Worm (Caenorhabditis elegans) whole organism, L2 larva: ENCODE results near the gene srz-16.

Experiments
- C34F6.9 ChIP-seq: fragments of 150-350 bp; optimal IDR thresholded peaks from 2 replicates; lab custom pipeline; 2014; ENCODE audit warnings: missing biosample characterization, missing genetic modification characterization
- F13H6.1 ChIP-seq: sonication (generic microtip); optimal IDR thresholded peaks from 2 replicates; lab custom pipeline; 2016; ENCODE audit warnings: missing genetic modification characterization, missing compliant biosample characterization
- R02D3.7 ChIP-seq: fragments of 150-350 bp; optimal IDR thresholded peaks from 2 replicates; lab custom pipeline; 2014; ENCODE audit warnings: missing biosample characterization, missing genetic modification characterization
- Y55F3AM.14 ChIP-seq: fragments of 200-800 bp; sonication (Bioruptor generic); optimal IDR thresholded peaks from 2 replicates; lab custom pipeline; 2018; ENCODE audit warnings: mild to moderate bottlenecking, missing genetic modification characterization, missing compliant biosample characterization
- ZK546.5 ChIP-seq: sonication (generic microtip); optimal IDR thresholded peaks from 2 replicates; lab custom pipeline; 2017; ENCODE audit warnings: missing biosample characterization, missing genetic modification characterization
- alr-1 ChIP-seq: fragments of 150-350 bp; optimal IDR thresholded peaks from 2 replicates; lab custom pipeline; 2014; ENCODE audit warnings: missing biosample characterization, missing genetic modification characterization
- aly-2 ChIP-seq: fragments of 150-350 bp; optimal IDR thresholded peaks from 2 replicates; lab custom pipeline; 2014; ENCODE audit warnings: missing biosample characterization, missing genetic modification characterization
- ama-1 ChIP-seq: fragments of 150-350 bp; optimal IDR thresholded peaks from 2 replicates; lab custom pipeline; 2018; ENCODE audit warnings: inconsistent platforms
- blmp-1 ChIP-seq: sonication (generic microtip); optimal IDR thresholded peaks from 2 replicates; lab custom pipeline; 2017; ENCODE audit warnings: missing genetic modification characterization, mild to moderate bottlenecking, missing compliant biosample characterization, antibody characterized with exemption, moderate library complexity; ENCODE audit not compliant: insufficient read depth
- ceh-16 ChIP-seq: fragments of 150-350 bp; optimal IDR thresholded peaks from 2 replicates; lab custom pipeline; 2014; ENCODE audit warnings: missing biosample characterization, missing genetic modification characterization
- ceh-82 ChIP-seq: fragments of 150-350 bp; optimal IDR thresholded peaks from 2 replicates; lab custom pipeline; 2014; ENCODE audit warnings: missing biosample characterization, missing genetic modification characterization
- crh-2 ChIP-seq: sonication (generic microtip); optimal IDR thresholded peaks from 2 replicates; lab custom pipeline; 2017; ENCODE audit warnings: missing biosample characterization, missing genetic modification characterization
- egl-27 ChIP-seq: sonication (generic microtip); optimal IDR thresholded peaks from 3 replicates; lab custom pipeline; 2017; ENCODE audit warnings: missing biosample characterization, missing genetic modification reagents, missing genetic modification characterization
- elt-3 ChIP-seq: sonication (generic microtip); optimal IDR thresholded peaks from 2 replicates; lab custom pipeline; 2017; ENCODE audit warnings: missing biosample characterization, missing genetic modification characterization
- fos-1 ChIP-seq: fragments of 150-350 bp; optimal IDR thresholded peaks from 2 replicates; lab custom pipeline; 2014; ENCODE audit warnings: missing biosample characterization, missing genetic modification characterization
- gmeb-1 ChIP-seq: fragments of 150-350 bp; optimal IDR thresholded peaks from 2 replicates; lab custom pipeline; 2014; ENCODE audit warnings: missing biosample characterization, missing genetic modification characterization
- lin-13 ChIP-seq: fragments of 150-350 bp; optimal IDR thresholded peaks from 2 replicates; lab custom pipeline; 2014; ENCODE audit warnings: missing biosample characterization, missing genetic modification reagents, missing genetic modification characterization
- lin-39 ChIP-seq: fragments of 150-350 bp; optimal IDR thresholded peaks from 2 replicates; lab custom pipeline; 2014; ENCODE audit warnings: missing biosample characterization, missing genetic modification reagents, missing genetic modification characterization
- lsy-2 ChIP-seq, 2 experiments: fragments of 150-350 bp in 1 of 2; sonication (generic microtip) in 1 of 2; optimal IDR thresholded peaks; 2 replicates each; lab custom pipeline; 2014 to 2017; ENCODE audit warnings: missing biosample characterization in 2 of 2, missing genetic modification characterization in 2 of 2
- mab-5 ChIP-seq: fragments of 150-350 bp; optimal IDR thresholded peaks from 2 replicates; lab custom pipeline; 2014; ENCODE audit warnings: missing biosample characterization, missing genetic modification characterization
- mbf-1 ChIP-seq: sonication (generic microtip); optimal IDR thresholded peaks from 2 replicates; lab custom pipeline; 2017; ENCODE audit warnings: missing biosample characterization, missing genetic modification characterization
- mdl-1 ChIP-seq, 2 experiments: fragments of 150-350 bp in 1 of 2; sonication (generic microtip) in 1 of 2; optimal IDR thresholded peaks; 2 replicates each; lab custom pipeline; 2017; ENCODE audit warnings: missing biosample characterization in 2 of 2, missing genetic modification characterization in 2 of 2
- nhr-11 ChIP-seq: fragments of 150-350 bp; optimal IDR thresholded peaks from 2 replicates; lab custom pipeline; 2014; ENCODE audit warnings: missing biosample characterization, missing genetic modification characterization
- nhr-12 ChIP-seq: fragments of 150-350 bp; optimal IDR thresholded peaks from 2 replicates; lab custom pipeline; 2014; ENCODE audit warnings: missing biosample characterization, missing genetic modification characterization
- nhr-21 ChIP-seq: fragments of 150-350 bp; optimal IDR thresholded peaks from 2 replicates; lab custom pipeline; 2014; ENCODE audit warnings: missing biosample characterization, missing genetic modification characterization
- nhr-23 ChIP-seq: fragments of 150-350 bp; optimal IDR thresholded peaks from 2 replicates; lab custom pipeline; 2014; ENCODE audit warnings: missing biosample characterization, missing genetic modification reagents, missing genetic modification characterization
- nhr-237 ChIP-seq: fragments of 150-350 bp; optimal IDR thresholded peaks from 2 replicates; lab custom pipeline; 2014; ENCODE audit warnings: missing biosample characterization, missing genetic modification characterization
- nhr-25 ChIP-seq: fragments of 150-350 bp; sonication (generic microtip); optimal IDR thresholded peaks from 3 replicates; lab custom pipeline; 2014; ENCODE audit warnings: missing biosample characterization, missing genetic modification characterization
- nhr-6 ChIP-seq: fragments of 150-350 bp; optimal IDR thresholded peaks from 2 replicates; lab custom pipeline; 2014; ENCODE audit warnings: missing biosample characterization, missing genetic modification characterization
- nhr-77 ChIP-seq: fragments of 150-350 bp; optimal IDR thresholded peaks from 2 replicates; lab custom pipeline; 2014; ENCODE audit warnings: missing biosample characterization, missing genetic modification characterization
- sem-4 ChIP-seq: fragments of 150-350 bp; optimal IDR thresholded peaks from 2 replicates; lab custom pipeline; 2014; ENCODE audit warnings: missing biosample characterization, missing genetic modification reagents, missing genetic modification characterization
- skn-1 ChIP-seq: sonication (generic microtip); optimal IDR thresholded peaks from 2 replicates; lab custom pipeline; 2017; ENCODE audit warnings: missing biosample characterization, missing genetic modification characterization
- sma-3 ChIP-seq: sonication (generic microtip); optimal IDR thresholded peaks from 2 replicates; lab custom pipeline; 2016; ENCODE audit warnings: missing genetic modification reagents, missing genetic modification characterization, missing compliant biosample characterization
- sma-9 ChIP-seq, 2 experiments: fragments of 150-350 bp in 1 of 2; sonication (generic microtip) in 1 of 2; optimal IDR thresholded peaks; 2 replicates each; lab custom pipeline; 2014 to 2016; ENCODE audit warnings: missing genetic modification characterization in 2 of 2, mild to moderate bottlenecking in 1 of 2, missing biosample characterization in 1 of 2, missing compliant biosample characterization in 1 of 2, missing genetic modification reagents in 1 of 2, moderate library complexity in 1 of 2
- snpc-4 ChIP-seq: fragments of 150-350 bp; optimal IDR thresholded peaks from 2 replicates; lab custom pipeline; 2014; ENCODE audit warnings: missing biosample characterization, missing genetic modification characterization
- unc-39 ChIP-seq: fragments of 150-350 bp; optimal IDR thresholded peaks from 2 replicates; lab custom pipeline; 2014; ENCODE audit warnings: missing biosample characterization, missing genetic modification characterization
- unc-55 ChIP-seq: fragments of 150-350 bp; sonication (generic microtip); optimal IDR thresholded peaks from 3 replicates; lab custom pipeline; 2014; ENCODE audit warnings: missing biosample characterization, missing genetic modification reagents, missing genetic modification characterization
- unc-62 ChIP-seq: fragments of 150-350 bp; optimal IDR thresholded peaks from 2 replicates; lab custom pipeline; 2014; ENCODE audit warnings: missing biosample characterization, missing genetic modification reagents, missing genetic modification characterization
- zag-1 ChIP-seq: fragments of 150-350 bp; optimal IDR thresholded peaks from 2 replicates; lab custom pipeline; 2014; ENCODE audit warnings: missing biosample characterization, missing genetic modification characterization
- ztf-1 ChIP-seq: fragments of 200-800 bp; sonication (Bioruptor generic); conservative IDR thresholded peaks from 2 replicates; pipeline ENCODE4 v1.3.6; 2022; ENCODE audit warnings: missing genetic modification characterization, missing compliant biosample characterization
- ztf-11 ChIP-seq: sonication (generic microtip); optimal IDR thresholded peaks from 2 replicates; lab custom pipeline; 2017; ENCODE audit warnings: missing biosample characterization, missing genetic modification characterization

Gene srz-16

ce11 chrV:20164059-20164892 is 22.2 kb downstream of the srz-16 start, which contains the start of gene F19B2.5 (continued):
- TF ChIP-seq Y55F3AM.14 (GFP tag; lab: Kevin White, UChicago) (no peak), nhr-6 (tag; lab: Kevin White, UChicago) (no peak), sma-3 (GFP tag; lab: Kevin White, UChicago) (peak; percentile 65), R02D3.7 (tag; lab: Kevin White, UChicago) (no peak), ama-1 (peak; percentile 89), blmp-1 (tag; lab: Kevin White, UChicago) (no peak), aly-2 (no peak)

ce11 chrV:20163105-20163449 is 23.4 kb downstream of the srz-16 start:
- TF ChIP-seq crh-2 (tag; lab: Kevin White, UChicago) (no peak), lsy-2 (tag; optimal IDR thresholded peaks at IDR 0.05; lab: Kevin White, UChicago) (no peak), nhr-21 (tag; lab: Kevin White, UChicago) (no peak), snpc-4 (no peak), ama-1 (peak; percentile 58), nhr-6 (tag; lab: Kevin White, UChicago) (no peak), mab-5 (no peak), ztf-11 (tag; lab: Kevin White, UChicago) (no peak)

- TF ChIP-seq ama-1 = peak; percentile 86
- no peak for TF ChIP-seq nhr-237 (tag; lab: Kevin White, UChicago)
- peak; percentile 73 for TF ChIP-seq gmeb-1 (tag; lab: Kevin White, UChicago)
- TF ChIP-seq egl-27 (tag; lab: Kevin White, UChicago) = no peak
- TF ChIP-seq ztf-11 (tag; lab: Kevin White, UChicago) = no peak
- no peak for TF ChIP-seq C34F6.9
- no peak for TF ChIP-seq zag-1 (tag; lab: Kevin White, UChicago)
- TF ChIP-seq fos-1 (tag; lab: Kevin White, UChicago) = peak; percentile 23
- no peak for TF ChIP-seq snpc-4
- TF ChIP-seq unc-39 (tag; lab: Kevin White, UChicago) = no peak
- TF ChIP-seq mbf-1 (tag; lab: Kevin White, UChicago) = no peak
- no peak for TF ChIP-seq lin-39 (tag; lab: Kevin White, UChicago)
- TF ChIP-seq nhr-23 (tag; lab: Kevin White, UChicago) = no peak
- no peak for TF ChIP-seq sma-3 (GFP tag; lab: Kevin White, UChicago)
- peak; percentile 30 for TF ChIP-seq crh-2 (tag; lab: Kevin White, UChicago)
- no peak for TF ChIP-seq elt-3 (tag; lab: Kevin White, UChicago)
- TF ChIP-seq nhr-11 = no peak
- no peak for TF ChIP-seq ceh-82 (tag; lab: Kevin White, UChicago)
- no peak for TF ChIP-seq skn-1 (tag; lab: Kevin White, UChicago)
- TF ChIP-seq ZK546.5 = no peak
- no peak for TF ChIP-seq lsy-2 (tag; optimal IDR thresholded peaks at IDR 0.05; lab: Kevin White, UChicago)
- TF ChIP-seq alr-1 (tag; lab: Kevin White, UChicago) = no peak
- TF ChIP-seq sma-9 (GFP tag; optimal IDR thresholded peaks at IDR 0.05; lab: Kevin White, UChicago) = peak; percentile 17
- no peak for TF ChIP-seq sma-9 (tag; optimal IDR thresholded peaks at IDR 0.05; lab: Kevin White, UChicago)
- no peak for TF ChIP-seq F13H6.1 (tag; lab: Kevin White, UChicago)
- TF ChIP-seq nhr-21 (tag; lab: Kevin White, UChicago) = no peak
- no peak for TF ChIP-seq sem-4
- no peak for TF ChIP-seq nhr-6 (tag; lab: Kevin White, UChicago)
- TF ChIP-seq aly-2 = no peak
- no peak for TF ChIP-seq mdl-1 (tag; optimal IDR thresholded peaks at IDR 0.05; lab: Kevin White, UChicago)
- no peak for TF ChIP-seq unc-55 (GFP tag; lab: Kevin White, UChicago)
- no peak for TF ChIP-seq nhr-25 (tag; lab: Kevin White, UChicago)
- TF ChIP-seq ztf-1 (GFP tag; lab: Robert Waterston, UW) = no peak
- no peak for TF ChIP-seq unc-62
- TF ChIP-seq lin-13 (GFP tag; lab: Kevin White, UChicago) = peak; percentile 27
- TF ChIP-seq blmp-1 (tag; lab: Kevin White, UChicago) = no peak
- no peak for TF ChIP-seq R02D3.7 (tag; lab: Kevin White, UChicago)
- no peak for TF ChIP-seq Y55F3AM.14 (GFP tag; lab: Kevin White, UChicago)
- no peak for TF ChIP-seq ceh-16 (tag; lab: Kevin White, UChicago)
- no peak for TF ChIP-seq nhr-12
- no peak for TF ChIP-seq mab-5
- TF ChIP-seq nhr-77 (tag; lab: Kevin White, UChicago) = no peak
These were observed 24.0 kb downstream of the srz-16 start for ce11 chrV:20162290-20163104.
